Fruit fly (Drosophila melanogaster) whole organism, pupa: Measurements from ENCODE around the gene CG34178.

ENCODE experiments used
- CG10348 ChIP-seq: fragments of 200-800 bp; sonication (Bioruptor generic); IDR thresholded peaks from 2 replicates; pipeline ENCODE4 v1.3.6; 2022; ENCODE audit warnings: missing biosample characterization, missing genetic modification characterization
- CG12605 ChIP-seq: fragments of 200-800 bp; sonication (Bioruptor generic); IDR thresholded peaks from 2 replicates; pipeline ENCODE4 v1.3.6; 2022; ENCODE audit warnings: missing biosample characterization, missing genetic modification characterization
- CG13204 ChIP-seq: fragments of 200-800 bp; sonication (Bioruptor generic); optimal IDR thresholded peaks from 2 replicates; lab custom pipeline; 2018; ENCODE audit warnings: missing biosample characterization, mild to moderate bottlenecking, missing genetic modification characterization, moderate library complexity
- CG14655 ChIP-seq: fragments of 200-800 bp; sonication (Bioruptor generic); optimal IDR thresholded peaks from 3 replicates; lab custom pipeline; 2017; ENCODE audit warnings: mild to moderate bottlenecking, missing biosample characterization, missing genetic modification reagents, missing genetic modification characterization
- CG15710 ChIP-seq: fragments of 200-800 bp; sonication (Bioruptor generic); optimal IDR thresholded peaks from 2 replicates; lab custom pipeline; 2018; ENCODE audit warnings: missing biosample characterization, mild to moderate bottlenecking, missing genetic modification characterization, moderate library complexity
- CG17806 ChIP-seq: fragments of 200-800 bp; sonication (Bioruptor generic); optimal IDR thresholded peaks from 2 replicates; lab custom pipeline; 2018; ENCODE audit warnings: missing biosample characterization, mild to moderate bottlenecking, missing genetic modification characterization, moderate library complexity
- CG32121 ChIP-seq: fragments of 200-800 bp; sonication (Bioruptor generic); IDR thresholded peaks from 2 replicates; pipeline ENCODE4 v1.3.6; 2022; ENCODE audit warnings: missing biosample characterization, missing genetic modification characterization
- CG34367 ChIP-seq: fragments of 200-800 bp; sonication (Bioruptor generic); optimal IDR thresholded peaks from 2 replicates; lab custom pipeline; 2018; ENCODE audit warnings: missing biosample characterization, mild to moderate bottlenecking, missing genetic modification characterization
- CG4496 ChIP-seq: fragments of 200-800 bp; sonication (Bioruptor generic); IDR thresholded peaks from 3 replicates; pipeline ENCODE4 v1.3.6; 2022; ENCODE audit warnings: missing biosample characterization, missing genetic modification characterization
- CG8159 ChIP-seq: fragments of 200-800 bp; sonication (Bioruptor generic); optimal IDR thresholded peaks from 3 replicates; lab custom pipeline; 2018; ENCODE audit warnings: missing biosample characterization, mild to moderate bottlenecking, missing genetic modification characterization, moderate library complexity
- CG8301 ChIP-seq: fragments of 200-800 bp; sonication (Bioruptor generic); optimal IDR thresholded peaks from 2 replicates; lab custom pipeline; 2018; ENCODE audit warnings: missing biosample characterization, mild to moderate bottlenecking, missing genetic modification characterization
- CG9948 ChIP-seq: fragments of 200-800 bp; sonication (Bioruptor generic); optimal IDR thresholded peaks from 2 replicates; lab custom pipeline; 2018; ENCODE audit warnings: missing biosample characterization, mild to moderate bottlenecking, missing genetic modification characterization, moderate library complexity
- D1 ChIP-seq: fragments of 200-800 bp; sonication (Bioruptor generic); optimal IDR thresholded peaks from 2 replicates; lab custom pipeline; 2018; ENCODE audit warnings: missing biosample characterization, mild to moderate bottlenecking, missing genetic modification characterization, moderate library complexity
- EcR ChIP-seq: fragments of 200-800 bp; sonication (Bioruptor generic); optimal IDR thresholded peaks from 3 replicates; lab custom pipeline; 2019; ENCODE audit warnings: missing biosample characterization, missing genetic modification characterization, mild to moderate bottlenecking, moderate library complexity, missing genetic modification reagents
- Ets98B ChIP-seq: fragments of 200-800 bp; sonication (Bioruptor generic); IDR thresholded peaks from 2 replicates; pipeline ENCODE4 v1.3.6; 2022; ENCODE audit warnings: missing biosample characterization, missing genetic modification characterization
- Pif1A ChIP-seq: fragments of 200-800 bp; sonication (Bioruptor generic); optimal IDR thresholded peaks from 3 replicates; lab custom pipeline; 2016; ENCODE audit warnings: missing biosample characterization, missing genetic modification characterization
- Pif1B ChIP-seq: fragments of 200-800 bp; sonication (Bioruptor generic); optimal IDR thresholded peaks from 3 replicates; lab custom pipeline; 2016; ENCODE audit warnings: missing biosample characterization, missing genetic modification characterization
- Snoo ChIP-seq: fragments of 200-800 bp; sonication (Bioruptor generic); optimal IDR thresholded peaks from 3 replicates; lab custom pipeline; 2017; ENCODE audit warnings: missing biosample characterization, mild to moderate bottlenecking, missing genetic modification characterization, inconsistent platforms
- fd96Ca ChIP-seq: fragments of 200-800 bp; sonication (Bioruptor generic); IDR thresholded peaks from 3 replicates; pipeline ENCODE4 v1.3.6; 2022; ENCODE audit warnings: missing biosample characterization, missing genetic modification characterization
- gl ChIP-seq: fragments of 200-800 bp; sonication (Bioruptor generic); optimal IDR thresholded peaks from 2 replicates; lab custom pipeline; 2018; ENCODE audit warnings: missing biosample characterization, mild to moderate bottlenecking, missing genetic modification characterization
- rn ChIP-seq: fragments of 200-800 bp; sonication (Bioruptor generic); IDR thresholded peaks from 2 replicates; pipeline ENCODE4 v1.3.6; 2022; ENCODE audit warnings: missing biosample characterization, missing genetic modification characterization

CG34178 gene

dm6 chr2L:4400653-4401052 is 33.1 kb upstream of the CG34178 start, which contains the start of gene CG33003:
Gene CG33003, plus strand, starts transcription at chr2L:4400953.
- TF ChIP-seq CG15710 (tag; lab: Kevin White, UChicago) (no peak), CG17806 (tag; lab: Kevin White, UChicago) (no peak), rn (no peak), CG13204 (GFP tag; lab: Kevin White, UChicago) (no peak), Snoo (tag; lab: Kevin White, UChicago) (no peak), CG10348 (no peak), CG14655 (GFP tag; lab: Kevin White, UChicago) (no peak), CG12605 (GFP tag; lab: Robert Waterston, UW) (no peak), Pif1B (GFP tag; lab: Kevin White, UChicago) (no peak)

- TF ChIP-seq CG4496 (GFP tag; lab: Robert Waterston, UW) = peak; percentile 57; the same call in 2 of the 3 replicates
- no peak for TF ChIP-seq CG17806 (tag; lab: Kevin White, UChicago)
- TF ChIP-seq CG12605 (GFP tag; lab: Robert Waterston, UW) = peak; percentile 37; the same call in 1 of the 2 replicates
- TF ChIP-seq, all 21 proteins: peak for 2
Measured at dm6 chr2L:4403013-4403604, 30.6 kb upstream of the CG34178 start, which contains the start of gene Dim1. Gene Dim1, plus strand, starts transcription at chr2L:4403251.

dm6 chr2L:4410855-4411254 is 22.9 kb upstream of the CG34178 start, which contains the start of gene CG43055:
Gene CG43055, plus strand, starts transcription at chr2L:4411155.
- TF ChIP-seq D1 (tag; lab: Kevin White, UChicago) (no peak), Ets98B (no peak), CG34367 (no peak), CG12605 (GFP tag; lab: Robert Waterston, UW) (no peak)
- TF ChIP-seq, all 21 proteins: peak for 0

dm6 chr2L:4414059-4414458 is 19.6 kb upstream of the CG34178 start:
- no peak for TF ChIP-seq CG4496 (GFP tag; lab: Robert Waterston, UW)
- TF ChIP-seq CG8301 (tag; lab: Kevin White, UChicago) = no peak
- TF ChIP-seq D1 (tag; lab: Kevin White, UChicago) = no peak

dm6 chr2L:4416089-4416488 is 17.6 kb upstream of the CG34178 start:
- TF ChIP-seq D1 (tag; lab: Kevin White, UChicago) = no peak
- TF ChIP-seq CG14655 (GFP tag; lab: Kevin White, UChicago) = peak; percentile 54
- TF ChIP-seq CG12605 (GFP tag; lab: Robert Waterston, UW) = no peak
- no peak for TF ChIP-seq CG17806 (tag; lab: Kevin White, UChicago)
- 0 out of 3 replicates have a peak, but pooled peaks have one; percentile 35 for TF ChIP-seq fd96Ca (GFP tag; lab: Robert Waterston, UW)
- no peak for TF ChIP-seq CG9948 (tag; lab: Kevin White, UChicago)
- TF ChIP-seq rn = no peak
- peak; percentile 65 for TF ChIP-seq CG8159 (tag; lab: Kevin White, UChicago)
- no peak for TF ChIP-seq Ets98B
- TF ChIP-seq CG10348 = no peak
- TF ChIP-seq CG15710 (tag; lab: Kevin White, UChicago) = peak; percentile 58
- no peak for TF ChIP-seq gl (tag; lab: Kevin White, UChicago)
- TF ChIP-seq CG4496 (GFP tag; lab: Robert Waterston, UW) = peak; percentile 43; the same call in 1 of the 3 replicates
- peak; percentile 23 for TF ChIP-seq CG34367
- peak; percentile 35 for TF ChIP-seq CG32121
- no peak for TF ChIP-seq Snoo (tag; lab: Kevin White, UChicago)
- TF ChIP-seq Pif1A = peak; percentile 50
- no peak for TF ChIP-seq CG8301 (tag; lab: Kevin White, UChicago)
- no peak for TF ChIP-seq Pif1B (GFP tag; lab: Kevin White, UChicago)
- no peak for TF ChIP-seq CG13204 (GFP tag; lab: Kevin White, UChicago)
- TF ChIP-seq EcR (GFP tag; lab: Kevin White, UChicago) = no peak

- TF ChIP-seq CG8159 (tag; lab: Kevin White, UChicago) (peak; percentile 74), Ets98B (peak; percentile 27; the same call in 1 of the 2 replicates), CG34367 (peak; percentile 51), CG4496 (GFP tag; lab: Robert Waterston, UW) (peak; percentile 64; the same call in 1 of the 3 replicates), Pif1B (GFP tag; lab: Kevin White, UChicago) (peak; percentile 5), CG17806 (tag; lab: Kevin White, UChicago) (peak; percentile 59), gl (tag; lab: Kevin White, UChicago) (no peak), CG8301 (tag; lab: Kevin White, UChicago) (peak; percentile 35), EcR (GFP tag; lab: Kevin White, UChicago) (no peak), CG32121 (peak; percentile 56; the same call in 1 of the 2 replicates), D1 (tag; lab: Kevin White, UChicago) (no peak), CG10348 (no peak), Snoo (tag; lab: Kevin White, UChicago) (no peak), Pif1A (peak; percentile 0), CG9948 (tag; lab: Kevin White, UChicago) (peak; percentile 52), CG15710 (tag; lab: Kevin White, UChicago) (peak; percentile 58), CG13204 (GFP tag; lab: Kevin White, UChicago) (no peak), CG12605 (GFP tag; lab: Robert Waterston, UW) (no peak), fd96Ca (GFP tag; lab: Robert Waterston, UW) (0 out of 3 replicates have a peak, but pooled peaks have one; percentile 32), rn (no peak), CG14655 (GFP tag; lab: Kevin White, UChicago) (peak; percentile 48)
Measured at dm6 chr2L:4416903-4417302, 16.8 kb upstream of the CG34178 start.
